Worm (Caenorhabditis elegans) whole organism, L4 larva: Measurements from ENCODE around the gene rgs-4.

ENCODE experiments used
- F49E8.2 ChIP-seq: sonication (generic microtip); optimal IDR thresholded peaks from 2 replicates; lab custom pipeline; 2016; ENCODE audit warnings: missing compliant biosample characterization, mild to moderate bottlenecking, missing genetic modification characterization, borderline replicate concordance
- nhr-237 ChIP-seq: sonication (generic microtip); optimal IDR thresholded peaks from 2 replicates; lab custom pipeline; 2017; ENCODE audit warnings: missing biosample characterization, missing genetic modification characterization
- nhr-76 ChIP-seq: fragments of 150-350 bp; optimal IDR thresholded peaks from 2 replicates; lab custom pipeline; 2014; ENCODE audit warnings: missing biosample characterization, missing genetic modification characterization
- nhr-77 ChIP-seq: fragments of 150-350 bp; optimal IDR thresholded peaks from 2 replicates; lab custom pipeline; 2014; ENCODE audit warnings: missing biosample characterization, missing genetic modification characterization
- skn-1 ChIP-seq: fragments of 150-350 bp; optimal IDR thresholded peaks from 2 replicates; lab custom pipeline; 2014; ENCODE audit warnings: missing biosample characterization, missing genetic modification characterization
- unc-39 ChIP-seq: sonication (generic microtip); optimal IDR thresholded peaks from 2 replicates; lab custom pipeline; 2017; ENCODE audit warnings: missing biosample characterization, missing genetic modification characterization

ce11 chrII:12622843-12623242 is 31.7 kb upstream of the rgs-4 start:
- TF ChIP-seq F49E8.2 = no peak
- TF ChIP-seq nhr-237 (tag; lab: Kevin White, UChicago) = no peak
- TF ChIP-seq nhr-76 = no peak
- TF ChIP-seq skn-1 (tag; lab: Kevin White, UChicago) = no peak
- no peak for TF ChIP-seq unc-39 (tag; lab: Kevin White, UChicago)
- TF ChIP-seq nhr-77 = no peak
